Fruit fly (Drosophila melanogaster): Measurements from ENCODE around the gene Rrp40.

Rrp40 gene

DNA sequence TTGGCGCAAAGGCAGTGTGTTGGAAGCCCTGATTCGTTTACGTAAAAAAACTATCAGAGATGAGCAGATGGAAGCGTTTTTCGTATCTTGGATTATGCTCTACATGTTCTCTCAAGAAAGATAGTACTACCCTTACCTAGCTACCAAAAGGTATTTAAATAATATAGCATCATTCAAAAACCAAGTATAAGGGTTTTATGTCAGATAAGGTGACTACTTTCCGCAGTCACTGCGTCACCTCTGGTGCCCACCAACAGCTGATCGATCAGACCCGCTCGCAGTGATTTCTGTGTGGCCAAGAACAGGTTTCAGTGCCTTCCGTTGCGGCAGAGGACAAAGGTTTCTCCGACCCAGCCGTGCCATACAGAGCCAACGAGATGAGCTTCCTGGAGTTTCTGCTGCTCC, 1.1 kb downstream of the Rrp40 start, which contains the start of the genes Eno and CG31937 (continued):
- TF ChIP-seq CG12071 (GFP tag; optimal IDR thresholded peaks at IDR 0.05): no peak
- TF ChIP-seq Kr (GFP tag; optimal IDR thresholded peaks at IDR 0.05): no peak
- no peak for TF ChIP-seq bigmax (GFP tag; optimal IDR thresholded peaks at IDR 0.05)
- peak; percentile 54 for TF ChIP-seq vvl (GFP tag; IDR thresholded peaks at IDR 0.05)
- TF ChIP-seq CG10274 (GFP tag; optimal IDR thresholded peaks at IDR 0.05): no peak
- peak; percentile 54 for TF ChIP-seq CG34376 (GFP tag; optimal IDR thresholded peaks at IDR 0.05)
- no peak for TF ChIP-seq yki (optimal IDR thresholded peaks at IDR 0.05)
- TF ChIP-seq CG8388 (GFP tag; optimal IDR thresholded peaks at IDR 0.05): no peak
- TF ChIP-seq fu2 (GFP tag; optimal IDR thresholded peaks at IDR 0.05): peak; percentile 27
- peak; percentile 55 for TF ChIP-seq Nf-YC (tag; optimal IDR thresholded peaks at IDR 0.05)
- TF ChIP-seq zen (tag; optimal IDR thresholded peaks at IDR 0.05): no peak
- no peak for TF ChIP-seq CG17359 (tag; optimal IDR thresholded peaks at IDR 0.05)
- no peak for TF ChIP-seq CG3838 (GFP tag; optimal IDR thresholded peaks at IDR 0.05)
- no peak for TF ChIP-seq CG12299 (tag; optimal IDR thresholded peaks at IDR 0.05)
- peak; percentile 48 for TF ChIP-seq CG17328 (GFP tag; IDR thresholded peaks at IDR 0.05)
- peak; percentile 61 for TF ChIP-seq CG6689 (GFP tag; IDR thresholded peaks at IDR 0.05)
- no peak for TF ChIP-seq bowl (GFP tag; IDR thresholded peaks at IDR 0.05)
- TF ChIP-seq hbn (GFP tag; IDR thresholded peaks at IDR 0.05; ENCODE audit: partially characterized antibody): peak; percentile 11; the same call in 1 of the 2 replicates
- no peak for TF ChIP-seq cato (GFP tag; optimal IDR thresholded peaks at IDR 0.05; ENCODE audit: borderline replicate concordance)
- TF ChIP-seq CG17802 (tag; optimal IDR thresholded peaks at IDR 0.05): no peak
- TF ChIP-seq CG7556 (GFP tag; optimal IDR thresholded peaks at IDR 0.05): peak; percentile 37
- TF ChIP-seq tna (GFP tag; IDR thresholded peaks at IDR 0.05; ENCODE audit: partially characterized antibody): no peak
- no peak for TF ChIP-seq pita (GFP tag; optimal IDR thresholded peaks at IDR 0.05)
- peak; percentile 68 for TF ChIP-seq E2f2 (GFP tag; IDR thresholded peaks at IDR 0.05)
- TF ChIP-seq sob (GFP tag; IDR thresholded peaks at IDR 0.05): peak; percentile 76
- peak; percentile 39; the same call in 1 of the 2 replicates for TF ChIP-seq sens-2 (GFP tag; IDR thresholded peaks at IDR 0.05)
- TF ChIP-seq C15 (GFP tag; IDR thresholded peaks at IDR 0.05): 0 out of 3 replicates have a peak, but pooled peaks have one; percentile 43
- no peak for TF ChIP-seq CG11398 (GFP tag; optimal IDR thresholded peaks at IDR 0.05)
- TF ChIP-seq cwo (GFP tag; optimal IDR thresholded peaks at IDR 0.05): peak; percentile 18
- TF ChIP-seq psq (GFP tag; optimal IDR thresholded peaks at IDR 0.05): no peak
- TF ChIP-seq CG13775 (GFP tag; optimal IDR thresholded peaks at IDR 0.05): peak; percentile 57
- TF ChIP-seq bab2 (GFP tag; optimal IDR thresholded peaks at IDR 0.05): peak; percentile 10
- no peak for TF ChIP-seq ato (GFP tag; IDR thresholded peaks at IDR 0.05; ENCODE audit: partially characterized antibody)
- peak; percentile 22 to 98 for TF ChIP-seq Pdp1 (GFP tag; optimal IDR thresholded peaks at IDR 0.05)
- no peak for TF ChIP-seq CG7963 (GFP tag; IDR thresholded peaks at IDR 0.05; ENCODE audit: partially characterized antibody)
- peak; percentile 68 for TF ChIP-seq ara (GFP tag; IDR thresholded peaks at IDR 0.05)
- no peak for TF ChIP-seq Six4 (GFP tag; optimal IDR thresholded peaks at IDR 0.05)
- no peak for TF ChIP-seq Ravus (GFP tag; IDR thresholded peaks at IDR 0.05)
- TF ChIP-seq CG43689 (GFP tag; IDR thresholded peaks at IDR 0.05): no peak
- TF ChIP-seq Atf6 (GFP tag; IDR thresholded peaks at IDR 0.05): 0 out of 2 replicates have a peak, but pooled peaks have one; percentile 23
- TF ChIP-seq MESR4 (GFP tag; optimal IDR thresholded peaks at IDR 0.05): peak; percentile 24
- TF ChIP-seq da (GFP tag; optimal IDR thresholded peaks at IDR 0.05): no peak
- peak; percentile 43 for TF ChIP-seq CG12104 (GFP tag; optimal IDR thresholded peaks at IDR 0.05)
- TF ChIP-seq exex (tag; optimal IDR thresholded peaks at IDR 0.05): peak; percentile 21
- TF ChIP-seq D19B (GFP tag; optimal IDR thresholded peaks at IDR 0.05): no peak
- TF ChIP-seq stc (GFP tag; IDR thresholded peaks at IDR 0.05): no peak
- TF ChIP-seq B-H2 (GFP tag; optimal IDR thresholded peaks at IDR 0.05): peak; percentile 69
- TF ChIP-seq pros (GFP tag; optimal IDR thresholded peaks at IDR 0.05): no peak
- TF ChIP-seq H2.0 (GFP tag; IDR thresholded peaks at IDR 0.05): peak; percentile 16; the same call in 1 of the 2 replicates
- TF ChIP-seq Mrtf (GFP tag; IDR thresholded peaks at IDR 0.05): no peak
- no peak for TF ChIP-seq jing (GFP tag; optimal IDR thresholded peaks at IDR 0.05)

Data from whole organism, embryonic.